Worm (Caenorhabditis elegans) whole organism, dauer: ENCODE measurements around the gene tpk-1.

ENCODE experiments used
- unc-62 ChIP-seq: sonication (generic microtip); optimal IDR thresholded peaks from 2 replicates; lab custom pipeline; 2017; ENCODE audit warnings: missing biosample characterization, missing genetic modification reagents, missing genetic modification characterization

The tpk-1 gene

ce11 chrIII:8934378-8934777, 22.4 kb downstream of the tpk-1 start:
- TF ChIP-seq unc-62 (GFP tag; lab: Kevin White, UChicago), result no peak

ce11 chrIII:8937571-8937970, 25.6 kb downstream of the tpk-1 start:
- TF ChIP-seq unc-62 (GFP tag; lab: Kevin White, UChicago), result no peak

ce11 chrIII:8944357-8944756, 32.4 kb downstream of the tpk-1 start, which contains the start of gene dhrr-1:
Gene dhrr-1 (plus strand): TSS chrIII:8944657.
- no peak for TF ChIP-seq unc-62 (GFP tag; lab: Kevin White, UChicago)

ce11 chrIII:8946285-8946684, 34.3 kb downstream of the tpk-1 start:
- no peak for TF ChIP-seq unc-62 (GFP tag; lab: Kevin White, UChicago)

ce11 chrIII:8949147-8949546, 37.2 kb downstream of the tpk-1 start:
- TF ChIP-seq unc-62 (GFP tag; lab: Kevin White, UChicago), result no peak

ce11 chrIII:8955536-8955935, 43.6 kb downstream of the tpk-1 start:
- TF ChIP-seq unc-62 (GFP tag; lab: Kevin White, UChicago), result no peak

- TF ChIP-seq unc-62 (GFP tag; lab: Kevin White, UChicago), result no peak
These were observed 44.3 kb downstream of the tpk-1 start, which contains the start of the genes ZK643.5 and ZK643.2 for ce11 chrIII:8956146-8956646. Gene ZK643.5 (minus strand): TSS chrIII:8956196. Gene ZK643.2 (plus strand): TSS chrIII:8956540.

- no peak for TF ChIP-seq unc-62 (GFP tag; lab: Kevin White, UChicago)
These were observed 48.7 kb downstream of the tpk-1 start, which contains the start of gene ZK643.6 for ce11 chrIII:8960664-8961063. Gene ZK643.6 (minus strand): TSS chrIII:8960764.

- no peak for TF ChIP-seq unc-62 (GFP tag; lab: Kevin White, UChicago)
These were observed 50.0 kb downstream of the tpk-1 start, which contains the start of gene grl-25 for ce11 chrIII:8961993-8962392. Gene grl-25 (plus strand): TSS chrIII:8962293.

ce11 chrIII:8962475-8962874, 50.5 kb downstream of the tpk-1 start:
- TF ChIP-seq unc-62 (GFP tag; lab: Kevin White, UChicago), result no peak
